Worm (Caenorhabditis elegans) whole organism, L2 larva: ENCODE results near the gene F44A2.3.
A peak's percentile ranks its signal among the peaks of the same experiment; 100 is the strongest.

Experiments used
- C34F6.9 ChIP-seq: fragments of 150-350 bp; optimal IDR thresholded peaks from 2 replicates; lab custom pipeline; 2014; ENCODE audit warnings: missing biosample characterization, missing genetic modification characterization
- F13H6.1 ChIP-seq: sonication (generic microtip); optimal IDR thresholded peaks from 2 replicates; lab custom pipeline; 2016; ENCODE audit warnings: missing genetic modification characterization, missing compliant biosample characterization
- R02D3.7 ChIP-seq: fragments of 150-350 bp; optimal IDR thresholded peaks from 2 replicates; lab custom pipeline; 2014; ENCODE audit warnings: missing biosample characterization, missing genetic modification characterization
- Y55F3AM.14 ChIP-seq: fragments of 200-800 bp; sonication (Bioruptor generic); optimal IDR thresholded peaks from 2 replicates; lab custom pipeline; 2018; ENCODE audit warnings: mild to moderate bottlenecking, missing genetic modification characterization, missing compliant biosample characterization
- ZK546.5 ChIP-seq: sonication (generic microtip); optimal IDR thresholded peaks from 2 replicates; lab custom pipeline; 2017; ENCODE audit warnings: missing biosample characterization, missing genetic modification characterization
- alr-1 ChIP-seq: fragments of 150-350 bp; optimal IDR thresholded peaks from 2 replicates; lab custom pipeline; 2014; ENCODE audit warnings: missing biosample characterization, missing genetic modification characterization
- ama-1 ChIP-seq: fragments of 150-350 bp; optimal IDR thresholded peaks from 2 replicates; lab custom pipeline; 2018; ENCODE audit warnings: inconsistent platforms
- blmp-1 ChIP-seq: sonication (generic microtip); optimal IDR thresholded peaks from 2 replicates; lab custom pipeline; 2017; ENCODE audit warnings: missing genetic modification characterization, mild to moderate bottlenecking, missing compliant biosample characterization, antibody characterized with exemption, moderate library complexity; ENCODE audit not compliant: insufficient read depth
- ceh-16 ChIP-seq: fragments of 150-350 bp; optimal IDR thresholded peaks from 2 replicates; lab custom pipeline; 2014; ENCODE audit warnings: missing biosample characterization, missing genetic modification characterization
- ceh-82 ChIP-seq: fragments of 150-350 bp; optimal IDR thresholded peaks from 2 replicates; lab custom pipeline; 2014; ENCODE audit warnings: missing biosample characterization, missing genetic modification characterization
- crh-2 ChIP-seq: sonication (generic microtip); optimal IDR thresholded peaks from 2 replicates; lab custom pipeline; 2017; ENCODE audit warnings: missing biosample characterization, missing genetic modification characterization
- dmd-4 ChIP-seq: sonication (generic microtip); optimal IDR thresholded peaks from 2 replicates; lab custom pipeline; 2017; ENCODE audit warnings: missing biosample characterization, missing genetic modification characterization
- egl-27 ChIP-seq: sonication (generic microtip); optimal IDR thresholded peaks from 3 replicates; lab custom pipeline; 2017; ENCODE audit warnings: missing biosample characterization, missing genetic modification reagents, missing genetic modification characterization
- elt-1 ChIP-seq: fragments of 150-350 bp; optimal IDR thresholded peaks from 2 replicates; lab custom pipeline; 2014; ENCODE audit warnings: missing biosample characterization, missing genetic modification characterization
- elt-3 ChIP-seq: sonication (generic microtip); optimal IDR thresholded peaks from 2 replicates; lab custom pipeline; 2017; ENCODE audit warnings: missing biosample characterization, missing genetic modification characterization
- fos-1 ChIP-seq: fragments of 150-350 bp; optimal IDR thresholded peaks from 2 replicates; lab custom pipeline; 2014; ENCODE audit warnings: missing biosample characterization, missing genetic modification characterization
- gmeb-1 ChIP-seq: fragments of 150-350 bp; optimal IDR thresholded peaks from 2 replicates; lab custom pipeline; 2014; ENCODE audit warnings: missing biosample characterization, missing genetic modification characterization
- lin-11 ChIP-seq: fragments of 150-350 bp; sonication (generic microtip); optimal IDR thresholded peaks from 2 replicates; lab custom pipeline; 2014; ENCODE audit warnings: missing biosample characterization, missing genetic modification characterization, inconsistent platforms, mixed read lengths
- lin-13 ChIP-seq: fragments of 150-350 bp; optimal IDR thresholded peaks from 2 replicates; lab custom pipeline; 2014; ENCODE audit warnings: missing biosample characterization, missing genetic modification reagents, missing genetic modification characterization
- lin-39 ChIP-seq: fragments of 150-350 bp; optimal IDR thresholded peaks from 2 replicates; lab custom pipeline; 2014; ENCODE audit warnings: missing biosample characterization, missing genetic modification reagents, missing genetic modification characterization
- lsy-2 ChIP-seq, 2 experiments: fragments of 150-350 bp in 1 of 2; sonication (generic microtip) in 1 of 2; optimal IDR thresholded peaks; 2 replicates each; lab custom pipeline; 2014 to 2017; ENCODE audit warnings: missing biosample characterization in 2 of 2, missing genetic modification characterization in 2 of 2
- mab-5 ChIP-seq: fragments of 150-350 bp; optimal IDR thresholded peaks from 2 replicates; lab custom pipeline; 2014; ENCODE audit warnings: missing biosample characterization, missing genetic modification characterization
- mbf-1 ChIP-seq: sonication (generic microtip); optimal IDR thresholded peaks from 2 replicates; lab custom pipeline; 2017; ENCODE audit warnings: missing biosample characterization, missing genetic modification characterization
- mdl-1 ChIP-seq, 2 experiments: fragments of 150-350 bp in 1 of 2; sonication (generic microtip) in 1 of 2; optimal IDR thresholded peaks; 2 replicates each; lab custom pipeline; 2017; ENCODE audit warnings: missing biosample characterization in 2 of 2, missing genetic modification characterization in 2 of 2
- nhr-10 ChIP-seq: sonication (generic microtip); optimal IDR thresholded peaks from 2 replicates; lab custom pipeline; 2017; ENCODE audit warnings: missing biosample characterization, missing genetic modification characterization
- nhr-11 ChIP-seq: fragments of 150-350 bp; optimal IDR thresholded peaks from 2 replicates; lab custom pipeline; 2014; ENCODE audit warnings: missing biosample characterization, missing genetic modification characterization
- nhr-12 ChIP-seq: fragments of 150-350 bp; optimal IDR thresholded peaks from 2 replicates; lab custom pipeline; 2014; ENCODE audit warnings: missing biosample characterization, missing genetic modification characterization
- nhr-129 ChIP-seq: fragments of 150-350 bp; optimal IDR thresholded peaks from 2 replicates; lab custom pipeline; 2014; ENCODE audit warnings: missing biosample characterization, missing genetic modification characterization
- nhr-21 ChIP-seq: fragments of 150-350 bp; optimal IDR thresholded peaks from 2 replicates; lab custom pipeline; 2014; ENCODE audit warnings: missing biosample characterization, missing genetic modification characterization
- nhr-23 ChIP-seq: fragments of 150-350 bp; optimal IDR thresholded peaks from 2 replicates; lab custom pipeline; 2014; ENCODE audit warnings: missing biosample characterization, missing genetic modification reagents, missing genetic modification characterization
- nhr-237 ChIP-seq: fragments of 150-350 bp; optimal IDR thresholded peaks from 2 replicates; lab custom pipeline; 2014; ENCODE audit warnings: missing biosample characterization, missing genetic modification characterization
- nhr-25 ChIP-seq: fragments of 150-350 bp; sonication (generic microtip); optimal IDR thresholded peaks from 3 replicates; lab custom pipeline; 2014; ENCODE audit warnings: missing biosample characterization, missing genetic modification characterization
- nhr-6 ChIP-seq: fragments of 150-350 bp; optimal IDR thresholded peaks from 2 replicates; lab custom pipeline; 2014; ENCODE audit warnings: missing biosample characterization, missing genetic modification characterization
- nhr-77 ChIP-seq: fragments of 150-350 bp; optimal IDR thresholded peaks from 2 replicates; lab custom pipeline; 2014; ENCODE audit warnings: missing biosample characterization, missing genetic modification characterization
- peb-1 ChIP-seq: fragments of 150-350 bp; optimal IDR thresholded peaks from 2 replicates; lab custom pipeline; 2014; ENCODE audit warnings: missing biosample characterization, missing genetic modification characterization
- sem-4 ChIP-seq: fragments of 150-350 bp; optimal IDR thresholded peaks from 2 replicates; lab custom pipeline; 2014; ENCODE audit warnings: missing biosample characterization, missing genetic modification reagents, missing genetic modification characterization
- skn-1 ChIP-seq: sonication (generic microtip); optimal IDR thresholded peaks from 2 replicates; lab custom pipeline; 2017; ENCODE audit warnings: missing biosample characterization, missing genetic modification characterization
- sma-3 ChIP-seq: sonication (generic microtip); optimal IDR thresholded peaks from 2 replicates; lab custom pipeline; 2016; ENCODE audit warnings: missing genetic modification reagents, missing genetic modification characterization, missing compliant biosample characterization
- sma-9 ChIP-seq, 2 experiments: fragments of 150-350 bp in 1 of 2; sonication (generic microtip) in 1 of 2; optimal IDR thresholded peaks; 2 replicates each; lab custom pipeline; 2014 to 2016; ENCODE audit warnings: missing genetic modification characterization in 2 of 2, mild to moderate bottlenecking in 1 of 2, missing biosample characterization in 1 of 2, missing compliant biosample characterization in 1 of 2, missing genetic modification reagents in 1 of 2, moderate library complexity in 1 of 2
- snpc-4 ChIP-seq: fragments of 150-350 bp; optimal IDR thresholded peaks from 2 replicates; lab custom pipeline; 2014; ENCODE audit warnings: missing biosample characterization, missing genetic modification characterization
- unc-39 ChIP-seq: fragments of 150-350 bp; optimal IDR thresholded peaks from 2 replicates; lab custom pipeline; 2014; ENCODE audit warnings: missing biosample characterization, missing genetic modification characterization
- unc-55 ChIP-seq: fragments of 150-350 bp; sonication (generic microtip); optimal IDR thresholded peaks from 3 replicates; lab custom pipeline; 2014; ENCODE audit warnings: missing biosample characterization, missing genetic modification reagents, missing genetic modification characterization
- unc-62 ChIP-seq: fragments of 150-350 bp; optimal IDR thresholded peaks from 2 replicates; lab custom pipeline; 2014; ENCODE audit warnings: missing biosample characterization, missing genetic modification reagents, missing genetic modification characterization
- zag-1 ChIP-seq: fragments of 150-350 bp; optimal IDR thresholded peaks from 2 replicates; lab custom pipeline; 2014; ENCODE audit warnings: missing biosample characterization, missing genetic modification characterization
- ztf-1 ChIP-seq: fragments of 200-800 bp; sonication (Bioruptor generic); conservative IDR thresholded peaks from 2 replicates; pipeline ENCODE4 v1.3.6; 2022; ENCODE audit warnings: missing genetic modification characterization, missing compliant biosample characterization
- ztf-11 ChIP-seq: sonication (generic microtip); optimal IDR thresholded peaks from 2 replicates; lab custom pipeline; 2017; ENCODE audit warnings: missing biosample characterization, missing genetic modification characterization
- ztf-4 ChIP-seq: fragments of 150-350 bp; optimal IDR thresholded peaks from 2 replicates; lab custom pipeline; 2014; ENCODE audit warnings: missing biosample characterization, missing genetic modification characterization

Gene F44A2.3

ce11 chrV:9342965-9343628, 37.9 kb downstream of the F44A2.3 start:
- TF ChIP-seq R02D3.7 (tag; lab: Kevin White, UChicago), result no peak
- peak; percentile 27 for TF ChIP-seq ztf-4 (tag; lab: Kevin White, UChicago)
- TF ChIP-seq ama-1 (lab: Kevin White, UChicago), result peak; percentile 75
- TF ChIP-seq ZK546.5 (tag; lab: Kevin White, UChicago), result no peak
- TF ChIP-seq unc-55 (GFP tag; lab: Kevin White, UChicago), result peak; percentile 1
- peak in 1 of 2 experiments; percentile 17 for TF ChIP-seq lsy-2 (tag; optimal IDR thresholded peaks at IDR 0.05; lab: Kevin White, UChicago)
- TF ChIP-seq gmeb-1, result peak; percentile 29

ce11 chrV:9343629-9344624, 38.7 kb downstream of the F44A2.3 start, which contains the start of gene tos-1:
Gene tos-1, minus strand, starts transcription at chrV:9344203.
- TF ChIP-seq Y55F3AM.14 (GFP tag; lab: Kevin White, UChicago), result peak; percentile 98
- TF ChIP-seq nhr-6 (tag; lab: Kevin White, UChicago), result peak; percentile 96
- peak; percentile 98 for TF ChIP-seq nhr-21 (tag; lab: Kevin White, UChicago)
- peak; percentile 98 for TF ChIP-seq crh-2
- TF ChIP-seq peb-1 (tag; lab: Kevin White, UChicago), result no peak
- TF ChIP-seq mdl-1 (tag; optimal IDR thresholded peaks at IDR 0.05; lab: Kevin White, UChicago), result peak; percentile 98 to 99
- TF ChIP-seq dmd-4, result no peak
- peak; percentile 70 for TF ChIP-seq ZK546.5 (tag; lab: Kevin White, UChicago)
- TF ChIP-seq sma-3, result peak; percentile 100
- TF ChIP-seq nhr-11 (tag; lab: Kevin White, UChicago), result peak; percentile 79
- peak; percentile 64 for TF ChIP-seq R02D3.7 (tag; lab: Kevin White, UChicago)
- TF ChIP-seq ama-1 (lab: Kevin White, UChicago), result peak; percentile 99
- no peak for TF ChIP-seq skn-1 (tag; lab: Kevin White, UChicago)
- peak; percentile 88 for TF ChIP-seq nhr-77
- peak; percentile 71 for TF ChIP-seq nhr-237
- peak; percentile 99 for TF ChIP-seq C34F6.9 (tag; lab: Kevin White, UChicago)
- TF ChIP-seq sma-9 (GFP tag; optimal IDR thresholded peaks at IDR 0.05; lab: Kevin White, UChicago), result peak; percentile 90
- TF ChIP-seq sma-9 (tag; optimal IDR thresholded peaks at IDR 0.05; lab: Kevin White, UChicago), result no peak
- peak; percentile 59 for TF ChIP-seq lin-39 (tag; lab: Kevin White, UChicago)
- TF ChIP-seq ztf-4 (tag; lab: Kevin White, UChicago), result peak; percentile 91
- TF ChIP-seq mbf-1 (tag; lab: Kevin White, UChicago), result no peak
- peak; percentile 95 for TF ChIP-seq nhr-129 (tag; lab: Kevin White, UChicago)
- TF ChIP-seq gmeb-1, result peak; percentile 92
- peak; percentile 74 for TF ChIP-seq unc-62 (GFP tag; lab: Kevin White, UChicago)
- peak; percentile 96 for TF ChIP-seq mab-5 (tag; lab: Kevin White, UChicago)
- no peak for TF ChIP-seq elt-3 (tag; lab: Kevin White, UChicago)
- TF ChIP-seq snpc-4 (tag; lab: Kevin White, UChicago), result peak; percentile 50
- peak; percentile 99 for TF ChIP-seq F13H6.1 (tag; lab: Kevin White, UChicago)
- no peak for TF ChIP-seq alr-1 (tag; lab: Kevin White, UChicago)
- peak; percentile 82 for TF ChIP-seq ceh-82 (tag; lab: Kevin White, UChicago)
- peak; percentile 32 for TF ChIP-seq ztf-11
- no peak for TF ChIP-seq elt-1 (tag; lab: Kevin White, UChicago)
- peak; percentile 30 for TF ChIP-seq nhr-23
- TF ChIP-seq zag-1 (tag; lab: Kevin White, UChicago), result peak; percentile 94
- peak; percentile 86 for TF ChIP-seq nhr-10 (tag; lab: Kevin White, UChicago)
- TF ChIP-seq ztf-1 (GFP tag; lab: Robert Waterston, UW), result peak; percentile 94; the same call in 1 of the 2 replicates
- no peak for TF ChIP-seq nhr-12 (tag; lab: Kevin White, UChicago)
- TF ChIP-seq nhr-25 (tag; lab: Kevin White, UChicago), result peak; percentile 98
- TF ChIP-seq lsy-2 (tag; optimal IDR thresholded peaks at IDR 0.05; lab: Kevin White, UChicago), result peak; percentile 91 to 95
- TF ChIP-seq lin-11 (tag; lab: Kevin White, UChicago), result peak; percentile 74
- TF ChIP-seq unc-55 (GFP tag; lab: Kevin White, UChicago), result peak; percentile 91
- TF ChIP-seq blmp-1 (tag; lab: Kevin White, UChicago), result peak; percentile 89
- TF ChIP-seq sem-4 (tag; lab: Kevin White, UChicago), result peak; percentile 96
- TF ChIP-seq unc-39 (tag; lab: Kevin White, UChicago), result peak; percentile 51
- peak; percentile 95 for TF ChIP-seq egl-27 (tag; lab: Kevin White, UChicago)
- TF ChIP-seq ceh-16 (tag; lab: Kevin White, UChicago), result peak; percentile 61
- peak; percentile 95 for TF ChIP-seq fos-1 (tag; lab: Kevin White, UChicago)
- peak; percentile 93 for TF ChIP-seq lin-13
